Fruit fly (Drosophila melanogaster): ENCODE results near the gene Arpc5.

- no peak for TF ChIP-seq CG8478 (optimal IDR thresholded peaks at IDR 0.05)
- TF ChIP-seq CTCF (optimal IDR thresholded peaks at IDR 0.05): no peak
Measured at dm6 chr2L:2564758-2565157, 15.3 kb upstream of the Arpc5 start, which contains the start of gene Cyp309a1.
